Worm (Caenorhabditis elegans) whole organism, midembryonic: ENCODE measurements around the gene F43D2.3.

Source experiments
- T22C8.4 ChIP-seq: fragments of 200-800 bp; sonication (Bioruptor generic); IDR thresholded peaks from 2 replicates; pipeline ENCODE4 v1.3.6; 2022; ENCODE audit warnings: missing genetic modification characterization, missing compliant biosample characterization
- flt-1 ChIP-seq: fragments of 200-800 bp; sonication (Bioruptor generic); IDR thresholded peaks from 2 replicates; pipeline ENCODE4 v1.3.6; 2022; ENCODE audit warnings: missing genetic modification characterization, missing compliant biosample characterization
- klf-2 ChIP-seq: fragments of 200-800 bp; sonication (Bioruptor generic); conservative IDR thresholded peaks from 2 replicates; pipeline ENCODE4 v1.3.6; 2022; ENCODE audit warnings: missing genetic modification reagents, missing genetic modification characterization, missing compliant biosample characterization
- med-1 ChIP-seq: sonication (generic microtip); optimal IDR thresholded peaks from 2 replicates; lab custom pipeline; 2017; ENCODE audit warnings: missing genetic modification characterization, mild to moderate bottlenecking, missing compliant biosample characterization, antibody characterized with exemption, missing genetic modification reagents; ENCODE audit not compliant: insufficient read depth
- ref-1 ChIP-seq: fragments of 200-800 bp; sonication (Bioruptor generic); conservative IDR thresholded peaks from 2 replicates; pipeline ENCODE4 v1.3.6; 2022; ENCODE audit warnings: missing genetic modification reagents, missing genetic modification characterization, missing compliant biosample characterization
- tab-1 ChIP-seq: fragments of 200-800 bp; sonication (Bioruptor generic); IDR thresholded peaks from 2 replicates; pipeline ENCODE4 v1.3.6; 2022; ENCODE audit warnings: missing genetic modification characterization, missing compliant biosample characterization
- ztf-23 ChIP-seq: fragments of 200-800 bp; sonication (Bioruptor generic); IDR thresholded peaks from 2 replicates; pipeline ENCODE4 v1.3.6; 2022; ENCODE audit warnings: missing genetic modification reagents, missing genetic modification characterization, missing compliant biosample characterization
- ztf-29 ChIP-seq: fragments of 200-800 bp; sonication (Bioruptor generic); IDR thresholded peaks from 2 replicates; pipeline ENCODE4 v1.3.6; 2022; ENCODE audit warnings: missing genetic modification reagents, missing genetic modification characterization, missing compliant biosample characterization

- TF ChIP-seq klf-2 (GFP tag; lab: Robert Waterston, UW) (no peak), tab-1 (no peak), ztf-29 (GFP tag; lab: Robert Waterston, UW) (no peak), ref-1 (GFP tag; lab: Robert Waterston, UW) (no peak), ztf-23 (GFP tag; lab: Robert Waterston, UW) (no peak), med-1 (no peak), flt-1 (GFP tag; lab: Robert Waterston, UW) (no peak), T22C8.4 (GFP tag; lab: Robert Waterston, UW) (no peak)
Observed at ce11 chrV:14678298-14678697, 46.6 kb downstream of the F43D2.3 start.
